Worm (Caenorhabditis elegans) whole organism, L4/young adult: ENCODE results near the gene ZK121.2.

Source experiments
- dao-5 ChIP-seq: sonication (generic microtip); optimal IDR thresholded peaks from 2 replicates; lab custom pipeline; 2016; ENCODE audit warnings: missing genotype, missing genetic modification characterization, moderate library complexity, missing compliant biosample characterization
- him-1 ChIP-seq: sonication (generic microtip); optimal IDR thresholded peaks from 2 replicates; lab custom pipeline; 2016; ENCODE audit warnings: missing genotype, missing genetic modification reagents, missing genetic modification characterization, missing compliant biosample characterization

ce11 chrIII:5344561-5344960 lies 3.1 kb downstream of the ZK121.2 start:
- TF ChIP-seq him-1 (tag; lab: Kevin White, UChicago) = no peak
- TF ChIP-seq dao-5 (tag; lab: Kevin White, UChicago) = no peak
